Worm (Caenorhabditis elegans) whole organism, young adult: ENCODE results near the gene K05F1.10.

Experiments
- B0019.2 ChIP-seq: fragments of 200-800 bp; sonication (Bioruptor generic); conservative IDR thresholded peaks from 2 replicates; pipeline ENCODE4 v1.3.6; 2022; ENCODE audit warnings: missing genetic modification reagents, missing genetic modification characterization, missing compliant biosample characterization
- B0336.3 ChIP-seq: fragments of 200-800 bp; sonication (Bioruptor generic); IDR thresholded peaks from 2 replicates; pipeline ENCODE4 v1.3.6; 2022; ENCODE audit warnings: missing genetic modification characterization, missing compliant biosample characterization
- D2030.7 ChIP-seq: fragments of 200-800 bp; sonication (Bioruptor generic); IDR thresholded peaks from 2 replicates; pipeline ENCODE4 v1.3.6; 2022; ENCODE audit warnings: missing genetic modification reagents, missing genetic modification characterization, missing compliant biosample characterization
- F10E7.11 ChIP-seq: sonication (generic microtip); optimal IDR thresholded peaks from 2 replicates; lab custom pipeline; 2017; ENCODE audit warnings: mild to moderate bottlenecking, missing genetic modification characterization, moderate library complexity, missing compliant biosample characterization
- F22D6.2 ChIP-seq: sonication (generic microtip); optimal IDR thresholded peaks from 2 replicates; lab custom pipeline; 2016; ENCODE audit warnings: mild to moderate bottlenecking, missing genetic modification characterization, missing compliant biosample characterization
- F55B11.4 ChIP-seq: sonication (generic microtip); optimal IDR thresholded peaks from 2 replicates; lab custom pipeline; 2016; ENCODE audit warnings: missing compliant biosample characterization, missing genetic modification characterization, borderline replicate concordance; ENCODE audit not compliant: insufficient read depth
- F57A8.1 ChIP-seq: fragments of 200-800 bp; sonication (Bioruptor generic); optimal IDR thresholded peaks from 2 replicates; lab custom pipeline; 2018; ENCODE audit warnings: mild to moderate bottlenecking, missing genetic modification characterization, moderate library complexity, missing compliant biosample characterization
- F57C9.4 ChIP-seq: sonication (generic microtip); optimal IDR thresholded peaks from 2 replicates; lab custom pipeline; 2017; ENCODE audit warnings: mild to moderate bottlenecking, missing genetic modification characterization, missing compliant biosample characterization
- K11D2.4 ChIP-seq: fragments of 200-800 bp; sonication (Bioruptor generic); IDR thresholded peaks from 2 replicates; pipeline ENCODE4 v1.3.6; 2022; ENCODE audit warnings: missing genetic modification reagents, missing genetic modification characterization, missing compliant biosample characterization
- K12H6.12 ChIP-seq: fragments of 200-800 bp; sonication (Bioruptor generic); optimal IDR thresholded peaks from 2 replicates; lab custom pipeline; 2018; ENCODE audit warnings: mild to moderate bottlenecking, missing genetic modification characterization, missing compliant biosample characterization
- T26A5.8 ChIP-seq: sonication (generic microtip); optimal IDR thresholded peaks from 2 replicates; lab custom pipeline; 2016; ENCODE audit warnings: missing genetic modification characterization, missing compliant biosample characterization
- Y53G8AR.9 ChIP-seq: fragments of 200-800 bp; sonication (Bioruptor generic); conservative IDR thresholded peaks from 2 replicates; pipeline ENCODE4 v1.3.6; 2022; ENCODE audit warnings: missing genetic modification reagents, missing genetic modification characterization, missing compliant biosample characterization
- Y79H2A.3 ChIP-seq: fragments of 200-800 bp; sonication (Bioruptor generic); conservative IDR thresholded peaks from 2 replicates; pipeline ENCODE4 v1.3.6; 2022; ENCODE audit warnings: missing genetic modification reagents, missing genetic modification characterization, missing compliant biosample characterization
- akir-1 ChIP-seq: fragments of 200-800 bp; sonication (Bioruptor generic); optimal IDR thresholded peaks from 2 replicates; lab custom pipeline; 2018; ENCODE audit warnings: mild to moderate bottlenecking, missing genetic modification characterization, moderate library complexity, missing compliant biosample characterization
- aptf-2 ChIP-seq: fragments of 200-800 bp; sonication (Bioruptor generic); conservative IDR thresholded peaks from 2 replicates; pipeline ENCODE4 v1.3.6; 2022; ENCODE audit warnings: missing genetic modification reagents, missing genetic modification characterization, missing compliant biosample characterization
- aptf-3 ChIP-seq: fragments of 200-800 bp; sonication (Bioruptor generic); IDR thresholded peaks from 2 replicates; pipeline ENCODE4 v1.3.6; 2022; ENCODE audit warnings: missing genetic modification characterization, missing compliant biosample characterization
- atf-7 ChIP-seq: sonication (generic microtip); optimal IDR thresholded peaks from 2 replicates; lab custom pipeline; 2017; ENCODE audit warnings: mild to moderate bottlenecking, missing genetic modification characterization, missing compliant biosample characterization
- athp-1 ChIP-seq: sonication (generic microtip); optimal IDR thresholded peaks from 2 replicates; lab custom pipeline; 2017; ENCODE audit warnings: mild to moderate bottlenecking, missing genetic modification characterization, missing compliant biosample characterization
- attf-3 ChIP-seq: fragments of 200-800 bp; sonication (Bioruptor generic); conservative IDR thresholded peaks from 2 replicates; pipeline ENCODE4 v1.3.6; 2022; ENCODE audit warnings: missing genetic modification reagents, missing genetic modification characterization, missing compliant biosample characterization
- bed-2 ChIP-seq: fragments of 200-800 bp; sonication (Bioruptor generic); IDR thresholded peaks from 2 replicates; pipeline ENCODE4 v1.3.6; 2022; ENCODE audit warnings: missing genetic modification reagents, missing genetic modification characterization, missing compliant biosample characterization
- ceh-58 ChIP-seq: fragments of 200-800 bp; sonication (Bioruptor generic); IDR thresholded peaks from 2 replicates; pipeline ENCODE4 v1.3.6; 2022; ENCODE audit warnings: missing genetic modification characterization, missing compliant biosample characterization
- ceh-91 ChIP-seq: fragments of 200-800 bp; sonication (Bioruptor generic); IDR thresholded peaks from 2 replicates; pipeline ENCODE4 v1.3.6; 2022; ENCODE audit warnings: missing genetic modification reagents, missing genetic modification characterization, missing compliant biosample characterization
- chd-7 ChIP-seq: sonication (generic microtip); optimal IDR thresholded peaks from 2 replicates; lab custom pipeline; 2016; ENCODE audit warnings: mild to moderate bottlenecking, missing genetic modification characterization, moderate library complexity, missing compliant biosample characterization
- dox-1 ChIP-seq: fragments of 200-800 bp; sonication (Bioruptor generic); IDR thresholded peaks from 2 replicates; pipeline ENCODE4 v1.3.6; 2022; ENCODE audit warnings: missing genetic modification reagents, missing genetic modification characterization, missing compliant biosample characterization
- dpff-1 ChIP-seq: sonication (generic microtip); optimal IDR thresholded peaks from 2 replicates; lab custom pipeline; 2017; ENCODE audit warnings: mild to moderate bottlenecking, missing genetic modification characterization, missing compliant biosample characterization
- egl-44 ChIP-seq: fragments of 200-800 bp; sonication (Bioruptor generic); IDR thresholded peaks from 2 replicates; pipeline ENCODE4 v1.3.6; 2022; ENCODE audit warnings: missing genetic modification reagents, missing genetic modification characterization, missing compliant biosample characterization
- egrh-3 ChIP-seq: fragments of 200-800 bp; sonication (Bioruptor generic); IDR thresholded peaks from 2 replicates; pipeline ENCODE4 v1.3.6; 2022; ENCODE audit warnings: missing genetic modification reagents, missing genetic modification characterization, missing compliant biosample characterization
- ekl-4 ChIP-seq: fragments of 200-800 bp; sonication (Bioruptor generic); IDR thresholded peaks from 2 replicates; pipeline ENCODE4 v1.3.6; 2022; ENCODE audit warnings: missing genetic modification reagents, missing genetic modification characterization, missing compliant biosample characterization
- ets-4 ChIP-seq: fragments of 200-800 bp; sonication (Bioruptor generic); optimal IDR thresholded peaks from 2 replicates; lab custom pipeline; 2018; ENCODE audit warnings: mild to moderate bottlenecking, missing genetic modification characterization, missing compliant biosample characterization
- fkh-3 ChIP-seq: sonication (generic microtip); optimal IDR thresholded peaks from 2 replicates; lab custom pipeline; 2016; ENCODE audit warnings: mild to moderate bottlenecking, missing genetic modification characterization, missing compliant biosample characterization
- lin-35 ChIP-seq, 3 experiments: fragments of 150-350 bp in 2 of 3; sonication (generic microtip) in 1 of 3; optimal IDR thresholded peaks; 2 replicates each; lab custom pipeline; 2014 to 2018; ENCODE audit warnings: missing biosample characterization in 3 of 3, missing genetic modification characterization in 3 of 3, missing genetic modification reagents in 3 of 3
- lsl-1 ChIP-seq: fragments of 200-800 bp; sonication (Bioruptor generic); optimal IDR thresholded peaks from 2 replicates; lab custom pipeline; 2018; ENCODE audit warnings: mild to moderate bottlenecking, missing genetic modification characterization, moderate library complexity, missing compliant biosample characterization
- madf-6 ChIP-seq: fragments of 200-800 bp; sonication (Bioruptor generic); IDR thresholded peaks from 2 replicates; pipeline ENCODE4 v1.3.6; 2022; ENCODE audit warnings: missing genetic modification reagents, missing genetic modification characterization, missing compliant biosample characterization
- mel-28 ChIP-seq: sonication (generic microtip); optimal IDR thresholded peaks from 2 replicates; lab custom pipeline; 2016; ENCODE audit warnings: borderline replicate concordance, mild to moderate bottlenecking, missing genetic modification characterization, missing compliant biosample characterization
- mxl-1 ChIP-seq: sonication (generic microtip); optimal IDR thresholded peaks from 2 replicates; lab custom pipeline; 2016; ENCODE audit warnings: missing genetic modification characterization, missing compliant biosample characterization
- rec-8 ChIP-seq, 2 experiments: sonication (generic microtip); optimal IDR thresholded peaks; 2 replicates each; lab custom pipeline; 2016; ENCODE audit warnings: mild to moderate bottlenecking in 2 of 2, missing genetic modification characterization in 2 of 2, missing genetic modification reagents in 2 of 2, missing genotype in 2 of 2, missing biosample characterization in 1 of 2, missing compliant biosample characterization in 1 of 2, moderate library complexity in 1 of 2
- somi-1 ChIP-seq: fragments of 200-800 bp; sonication (Bioruptor generic); optimal IDR thresholded peaks from 2 replicates; lab custom pipeline; 2018; ENCODE audit warnings: mild to moderate bottlenecking, missing genetic modification characterization, missing compliant biosample characterization
- tlf-1 ChIP-seq: fragments of 200-800 bp; sonication (Bioruptor generic); optimal IDR thresholded peaks from 2 replicates; lab custom pipeline; 2018; ENCODE audit warnings: mild to moderate bottlenecking, missing genetic modification characterization, missing compliant biosample characterization
- unc-130 ChIP-seq: sonication (generic microtip); optimal IDR thresholded peaks from 2 replicates; lab custom pipeline; 2016; ENCODE audit warnings: missing genetic modification reagents, missing genetic modification characterization, missing compliant biosample characterization
- unc-62 ChIP-seq: fragments of 150-350 bp; optimal IDR thresholded peaks from 2 replicates; lab custom pipeline; 2014; ENCODE audit warnings: missing biosample characterization, missing genetic modification reagents, missing genetic modification characterization
- xnd-1 ChIP-seq: sonication (generic microtip); optimal IDR thresholded peaks from 2 replicates; lab custom pipeline; 2016; ENCODE audit warnings: missing genotype, missing genetic modification reagents, missing genetic modification characterization, missing compliant biosample characterization
- ztf-22 ChIP-seq: fragments of 200-800 bp; sonication (Bioruptor generic); optimal IDR thresholded peaks from 2 replicates; lab custom pipeline; 2018; ENCODE audit warnings: mild to moderate bottlenecking, missing genetic modification characterization, moderate library complexity, missing compliant biosample characterization
- ztf-25 ChIP-seq: fragments of 200-800 bp; sonication (Bioruptor generic); IDR thresholded peaks from 2 replicates; pipeline ENCODE4 v1.3.6; 2022; ENCODE audit warnings: missing genetic modification reagents, missing genetic modification characterization, missing compliant biosample characterization
- ztf-26 ChIP-seq: sonication (generic microtip); optimal IDR thresholded peaks from 2 replicates; lab custom pipeline; 2017; ENCODE audit warnings: missing genetic modification characterization, missing compliant biosample characterization

The K05F1.10 gene

ce11 chrII:5785504-5785903 lies 19.8 kb downstream of the K05F1.10 start:
- TF ChIP-seq dpff-1, result no peak
- no peak for TF ChIP-seq T26A5.8 (tag; lab: Kevin White, UChicago)

ce11 chrII:5781935-5782921 lies 23.0 kb downstream of the K05F1.10 start, which contains the start of gene K05F1.6:
Gene K05F1.6, plus strand, starts transcription at chrII:5782520.
- TF ChIP-seq attf-3, result peak; percentile 48; the same call in 1 of the 2 replicates
- peak; percentile 88; the same call in 1 of the 2 replicates for TF ChIP-seq ztf-25 (GFP tag; lab: Robert Waterston, UW)
- TF ChIP-seq athp-1 (tag; lab: Kevin White, UChicago), result peak; percentile 77
- peak; percentile 63 for TF ChIP-seq lsl-1
- peak; percentile 49; the same call in 1 of the 2 replicates for TF ChIP-seq egrh-3 (GFP tag; lab: Robert Waterston, UW)
- TF ChIP-seq ztf-22 (GFP tag; lab: Kevin White, UChicago), result peak; percentile 12
- no peak for TF ChIP-seq aptf-2
- peak; percentile 76 for TF ChIP-seq mxl-1 (tag; lab: Kevin White, UChicago)
- TF ChIP-seq Y79H2A.3, result peak; percentile 64; the same call in 1 of the 2 replicates
- TF ChIP-seq ztf-26 (tag; lab: Kevin White, UChicago), result peak; percentile 63
- TF ChIP-seq ceh-91 (GFP tag; lab: Robert Waterston, UW), result peak; percentile 57
- no peak for TF ChIP-seq unc-62 (GFP tag; lab: Kevin White, UChicago)
- TF ChIP-seq D2030.7, result peak; percentile 89
- TF ChIP-seq B0336.3 (GFP tag; lab: Robert Waterston, UW), result peak; percentile 83; the same call in 1 of the 2 replicates
- TF ChIP-seq aptf-3 (GFP tag; lab: Robert Waterston, UW), result peak; percentile 95
- TF ChIP-seq xnd-1, result peak; percentile 39
- TF ChIP-seq egl-44 (GFP tag; lab: Robert Waterston, UW), result peak; percentile 85
- peak; percentile 23 for TF ChIP-seq tlf-1
- peak; percentile 77; the same call in 1 of the 2 replicates for TF ChIP-seq Y53G8AR.9 (GFP tag; lab: Robert Waterston, UW)
- peak; percentile 66 for TF ChIP-seq dpff-1
- peak; percentile 81 to 91 for TF ChIP-seq rec-8 (tag; optimal IDR thresholded peaks at IDR 0.05; lab: Kevin White, UChicago)
- TF ChIP-seq T26A5.8 (tag; lab: Kevin White, UChicago), result peak; percentile 83
- no peak for TF ChIP-seq F57C9.4 (tag; lab: Kevin White, UChicago)
- TF ChIP-seq F55B11.4 (tag; lab: Kevin White, UChicago), result no peak
- TF ChIP-seq somi-1 (GFP tag; lab: Kevin White, UChicago), result peak; percentile 82
- peak; percentile 67; the same call in 1 of the 2 replicates for TF ChIP-seq ekl-4 (GFP tag; lab: Robert Waterston, UW)
- TF ChIP-seq F57A8.1 (GFP tag; lab: Kevin White, UChicago), result peak; percentile 30
- peak; percentile 60 for TF ChIP-seq ets-4 (GFP tag; lab: Kevin White, UChicago)
- TF ChIP-seq K11D2.4, result no peak
- TF ChIP-seq madf-6 (GFP tag; lab: Robert Waterston, UW), result peak; percentile 69
- TF ChIP-seq F22D6.2, result no peak
- TF ChIP-seq fkh-3, result peak; percentile 66
- TF ChIP-seq ceh-58 (GFP tag; lab: Robert Waterston, UW), result no peak
- no peak for TF ChIP-seq akir-1 (GFP tag; lab: Kevin White, UChicago)
- TF ChIP-seq dox-1 (GFP tag; lab: Robert Waterston, UW), result peak; percentile 89
- TF ChIP-seq atf-7, result peak; percentile 72
- peak; percentile 69 for TF ChIP-seq K12H6.12
- TF ChIP-seq mel-28 (tag; lab: Kevin White, UChicago), result no peak
- peak in 1 of 3 experiments; percentile 55 for TF ChIP-seq lin-35 (GFP tag; optimal IDR thresholded peaks at IDR 0.05; lab: Kevin White, UChicago)
- 0 out of 2 replicates have a peak, but pooled peaks have one; percentile 55 for TF ChIP-seq B0019.2 (GFP tag; lab: Robert Waterston, UW)
- TF ChIP-seq unc-130 (GFP tag; lab: Kevin White, UChicago), result peak; percentile 50
- TF ChIP-seq bed-2 (GFP tag; lab: Robert Waterston, UW), result peak; percentile 61; the same call in 1 of the 2 replicates
- peak; percentile 75 for TF ChIP-seq F10E7.11 (tag; lab: Kevin White, UChicago)
- TF ChIP-seq chd-7, result peak; percentile 83
